Fruit fly (Drosophila melanogaster) whole organism, embryonic: ENCODE results near the gene Targ1.

Experiments used
- Adf1 ChIP-seq: fragments of 200-800 bp; sonication (Bioruptor generic); IDR thresholded peaks from 2 replicates; pipeline ENCODE4 v1.3.6; 2022; ENCODE audit warnings: missing biosample characterization, missing genetic modification characterization
- CG1024 ChIP-seq: fragments of 200-800 bp; sonication (Bioruptor generic); IDR thresholded peaks from 2 replicates; pipeline ENCODE4 v1.3.6; 2022; ENCODE audit warnings: missing biosample characterization, missing genetic modification characterization
- CG12744 ChIP-seq: fragments of 200-800 bp; sonication (Bioruptor generic); optimal IDR thresholded peaks from 2 replicates; lab custom pipeline; 2016; ENCODE audit warnings: missing biosample characterization, missing genetic modification characterization
- CG13624 ChIP-seq: fragments of 200-800 bp; sonication (Bioruptor generic); optimal IDR thresholded peaks from 2 replicates; lab custom pipeline; 2016; ENCODE audit warnings: missing biosample characterization, missing genetic modification characterization
- CG15269 ChIP-seq: fragments of 200-800 bp; sonication (Bioruptor generic); optimal IDR thresholded peaks from 2 replicates; lab custom pipeline; 2018; ENCODE audit warnings: missing biosample characterization, mild to moderate bottlenecking, missing genetic modification characterization, moderate library complexity
- CG17829 ChIP-seq: fragments of 200-800 bp; optimal IDR thresholded peaks from 2 replicates; lab custom pipeline; 2019; ENCODE audit warnings: missing biosample characterization, mild to moderate bottlenecking, missing genetic modification characterization, moderate library complexity
- CG2202 ChIP-seq: fragments of 200-800 bp; sonication (Bioruptor generic); optimal IDR thresholded peaks from 2 replicates; lab custom pipeline; 2018; ENCODE audit warnings: missing biosample characterization, mild to moderate bottlenecking, missing genetic modification characterization
- CG2678 ChIP-seq: fragments of 200-800 bp; sonication (Bioruptor generic); optimal IDR thresholded peaks from 3 replicates; lab custom pipeline; 2019; ENCODE audit warnings: missing biosample characterization, mild to moderate bottlenecking, missing genetic modification characterization, moderate library complexity
- CG3163 ChIP-seq: fragments of 200-800 bp; sonication (Bioruptor generic); optimal IDR thresholded peaks from 3 replicates; lab custom pipeline; 2016; ENCODE audit warnings: missing biosample characterization, missing genetic modification characterization
- CG4707 ChIP-seq: fragments of 200-800 bp; sonication (Bioruptor generic); optimal IDR thresholded peaks from 2 replicates; lab custom pipeline; 2018; ENCODE audit warnings: missing biosample characterization, mild to moderate bottlenecking, missing genetic modification characterization, moderate library complexity
- CG6813 ChIP-seq: fragments of 200-800 bp; sonication (Bioruptor generic); optimal IDR thresholded peaks from 2 replicates; lab custom pipeline; 2017; ENCODE audit warnings: missing biosample characterization, missing genetic modification characterization, mild to moderate bottlenecking, moderate library complexity, missing genetic modification reagents
- CG7987 ChIP-seq: fragments of 200-800 bp; sonication (Bioruptor generic); optimal IDR thresholded peaks from 2 replicates; lab custom pipeline; 2018; ENCODE audit warnings: missing biosample characterization, mild to moderate bottlenecking, missing genetic modification characterization, moderate library complexity
- CG8924 ChIP-seq: fragments of 200-800 bp; optimal IDR thresholded peaks from 3 replicates; lab custom pipeline; 2019; ENCODE audit warnings: missing biosample characterization, mild to moderate bottlenecking, missing genetic modification characterization, moderate library complexity
- CG9609 ChIP-seq: fragments of 200-800 bp; sonication (Bioruptor generic); optimal IDR thresholded peaks from 3 replicates; lab custom pipeline; 2016; ENCODE audit warnings: missing biosample characterization, missing genetic modification characterization
- Camta ChIP-seq: fragments of 200-800 bp; sonication (Bioruptor generic); optimal IDR thresholded peaks from 2 replicates; lab custom pipeline; 2016; ENCODE audit warnings: missing biosample characterization, missing genetic modification characterization
- Dfd ChIP-seq, 2 experiments: fragments of >200 bp; optimal IDR thresholded peaks; 2 replicates each; lab custom pipeline; 2017; ENCODE audit warnings: missing biosample characterization in 2 of 2, missing genetic modification characterization in 2 of 2
- Fer1 ChIP-seq: fragments of 200-800 bp; sonication (Bioruptor generic); optimal IDR thresholded peaks from 2 replicates; lab custom pipeline; 2017; ENCODE audit warnings: missing biosample characterization, mild to moderate bottlenecking, missing genetic modification characterization
- Fer2 ChIP-seq: fragments of 200-800 bp; sonication (Bioruptor generic); optimal IDR thresholded peaks from 2 replicates; lab custom pipeline; 2018; ENCODE audit warnings: missing biosample characterization, mild to moderate bottlenecking, missing genetic modification characterization, moderate library complexity
- Lpt ChIP-seq: fragments of >200 bp; optimal IDR thresholded peaks from 2 replicates; lab custom pipeline; 2018; ENCODE audit warnings: missing biosample characterization, missing genetic modification characterization
- MTF-1 ChIP-seq: fragments of 200-800 bp; sonication (Bioruptor generic); optimal IDR thresholded peaks from 2 replicates; lab custom pipeline; 2018; ENCODE audit warnings: missing biosample characterization, mild to moderate bottlenecking, missing genetic modification characterization, borderline replicate concordance
- NC2α ChIP-seq: fragments of 200-800 bp; sonication (Bioruptor generic); optimal IDR thresholded peaks from 2 replicates; lab custom pipeline; 2016; ENCODE audit warnings: missing biosample characterization, missing genetic modification characterization
- NC2β ChIP-seq: fragments of 200-800 bp; sonication (Bioruptor generic); optimal IDR thresholded peaks from 2 replicates; lab custom pipeline; 2016; ENCODE audit warnings: missing biosample characterization, missing genetic modification characterization
- Neu2 ChIP-seq: fragments of 200-800 bp; sonication (Bioruptor generic); optimal IDR thresholded peaks from 3 replicates; lab custom pipeline; 2016; ENCODE audit warnings: missing biosample characterization, missing genetic modification characterization, borderline replicate concordance
- Nf-YA ChIP-seq: fragments of 200-800 bp; sonication (Bioruptor generic); IDR thresholded peaks from 2 replicates; pipeline ENCODE4 v1.3.6; 2022; ENCODE audit warnings: missing biosample characterization, missing genetic modification characterization
- Oaz ChIP-seq: fragments of 200-800 bp; sonication (Bioruptor generic); IDR thresholded peaks from 2 replicates; pipeline ENCODE4 v1.3.6; 2022; ENCODE audit warnings: missing biosample characterization, missing genetic modification characterization
- Pdp1 ChIP-seq, 2 experiments: fragments of 200-800 bp; sonication (Bioruptor generic); optimal IDR thresholded peaks; 3 replicates each; lab custom pipeline; 2016; ENCODE audit warnings: missing biosample characterization in 2 of 2, missing genetic modification characterization in 2 of 2, mild to moderate bottlenecking in 1 of 2, moderate library complexity in 1 of 2
- Sox100B ChIP-seq: fragments of 200-800 bp; sonication (Bioruptor generic); optimal IDR thresholded peaks from 3 replicates; lab custom pipeline; 2018; ENCODE audit warnings: missing biosample characterization, mild to moderate bottlenecking, missing genetic modification characterization
- bab2 ChIP-seq: fragments of 200-800 bp; sonication (Bioruptor generic); optimal IDR thresholded peaks from 2 replicates; lab custom pipeline; 2016; ENCODE audit warnings: missing biosample characterization, missing genetic modification characterization
- chn ChIP-seq: fragments of 200-800 bp; sonication (Bioruptor generic); optimal IDR thresholded peaks from 2 replicates; lab custom pipeline; 2016; ENCODE audit warnings: missing biosample characterization, missing genetic modification characterization
- croc ChIP-seq: fragments of 200-800 bp; sonication (Bioruptor generic); conservative IDR thresholded peaks from 3 replicates; pipeline ENCODE4 v1.3.6; 2022; ENCODE audit warnings: missing biosample characterization, missing genetic modification characterization
- dmrt99B ChIP-seq: fragments of 200-800 bp; sonication (Bioruptor generic); optimal IDR thresholded peaks from 2 replicates; lab custom pipeline; 2018; ENCODE audit warnings: missing biosample characterization, mild to moderate bottlenecking, missing genetic modification characterization, moderate library complexity
- en ChIP-seq: fragments of 200-800 bp; sonication (Bioruptor generic); optimal IDR thresholded peaks from 2 replicates; lab custom pipeline; 2016; ENCODE audit warnings: missing biosample characterization, missing genetic modification characterization
- gcm ChIP-seq: fragments of 200-800 bp; sonication (Bioruptor generic); optimal IDR thresholded peaks from 2 replicates; lab custom pipeline; 2019; ENCODE audit warnings: missing biosample characterization, mild to moderate bottlenecking, missing genetic modification characterization, moderate library complexity
- gro ChIP-seq: fragments of 200-800 bp; sonication (Bioruptor generic); optimal IDR thresholded peaks from 2 replicates; lab custom pipeline; 2016; ENCODE audit warnings: missing biosample characterization, missing genetic modification characterization
- kah ChIP-seq: fragments of 200-800 bp; sonication (Bioruptor generic); optimal IDR thresholded peaks from 2 replicates; lab custom pipeline; 2018; ENCODE audit warnings: missing biosample characterization, mild to moderate bottlenecking, missing genetic modification characterization
- lola ChIP-seq, 3 experiments: fragments of >200 bp in 2 of 3; fragments of 200-800 bp in 1 of 3; sonication (Bioruptor generic) in 1 of 3; optimal IDR thresholded peaks; 2 replicates each; lab custom pipeline; 2017 to 2019; ENCODE audit warnings: missing biosample characterization in 3 of 3, missing genetic modification characterization in 3 of 3, mild to moderate bottlenecking in 1 of 3, moderate library complexity in 1 of 3
- mirr ChIP-seq: fragments of 200-800 bp; sonication (Bioruptor generic); optimal IDR thresholded peaks from 3 replicates; lab custom pipeline; 2018; ENCODE audit warnings: missing biosample characterization, mild to moderate bottlenecking, missing genetic modification characterization
- nerfin-2 ChIP-seq: fragments of 200-800 bp; sonication (Bioruptor generic); IDR thresholded peaks from 2 replicates; pipeline ENCODE4 v1.3.6; 2022; ENCODE audit warnings: missing biosample characterization, missing genetic modification characterization; ENCODE audit not compliant: partially characterized antibody
- odd ChIP-seq: fragments of 200-800 bp; sonication (Bioruptor generic); optimal IDR thresholded peaks from 2 replicates; lab custom pipeline; 2017; ENCODE audit warnings: missing biosample characterization, mild to moderate bottlenecking, missing genetic modification characterization
- org-1 ChIP-seq: fragments of 200-800 bp; sonication (Bioruptor generic); optimal IDR thresholded peaks from 2 replicates; lab custom pipeline; 2017; ENCODE audit warnings: missing biosample characterization, missing genetic modification characterization
- pho ChIP-seq: fragments of 200-800 bp; sonication (Bioruptor generic); optimal IDR thresholded peaks from 2 replicates; lab custom pipeline; 2016; ENCODE audit warnings: missing biosample characterization, missing genetic modification characterization
- phol ChIP-seq: fragments of 200-800 bp; sonication (Bioruptor generic); optimal IDR thresholded peaks from 3 replicates; lab custom pipeline; 2018; ENCODE audit warnings: missing biosample characterization, mild to moderate bottlenecking, missing genetic modification characterization, moderate library complexity
- prd ChIP-seq, 3 experiments: fragments of >200 bp in 2 of 3; fragments of 200-800 bp in 1 of 3; sonication (Bioruptor generic) in 1 of 3; optimal IDR thresholded peaks in 2 of 3; IDR thresholded peaks in 1 of 3; 2 replicates in 2 of 3; 3 replicates in 1 of 3; pipeline versions ENCODE4 v1.3.6 to Lab custom; 2017 to 2022; ENCODE audit warnings: missing biosample characterization in 1 of 3, missing genetic modification characterization in 1 of 3
- rib ChIP-seq: fragments of 200-800 bp; sonication (Bioruptor generic); IDR thresholded peaks from 2 replicates; pipeline ENCODE4 v1.3.6; 2022; ENCODE audit warnings: missing biosample characterization, missing genetic modification characterization
- sd ChIP-seq: fragments of 200-800 bp; sonication (Bioruptor generic); optimal IDR thresholded peaks from 3 replicates; lab custom pipeline; 2018; ENCODE audit warnings: missing biosample characterization, mild to moderate bottlenecking, missing genetic modification characterization, moderate library complexity
- so ChIP-seq: fragments of 200-800 bp; sonication (Bioruptor generic); IDR thresholded peaks from 3 replicates; pipeline ENCODE4 v1.3.6; 2022; ENCODE audit warnings: missing biosample characterization, missing genetic modification characterization
- tap ChIP-seq: fragments of 200-800 bp; optimal IDR thresholded peaks from 3 replicates; lab custom pipeline; 2019; ENCODE audit warnings: missing biosample characterization, mild to moderate bottlenecking, missing genetic modification characterization, moderate library complexity
- tio ChIP-seq: fragments of 200-800 bp; sonication (Bioruptor generic); optimal IDR thresholded peaks from 2 replicates; lab custom pipeline; 2017; ENCODE audit warnings: missing biosample characterization, missing genetic modification characterization, inconsistent platforms
- zen2 ChIP-seq: fragments of 200-800 bp; sonication (Bioruptor generic); IDR thresholded peaks from 3 replicates; pipeline ENCODE4 v1.3.6; 2022; ENCODE audit warnings: missing biosample characterization, missing genetic modification characterization; ENCODE audit not compliant: partially characterized antibody

Gene Targ1

dm6 chr3L:21176935-21177581, 25.6 kb downstream of the Targ1 start (continued):
- TF ChIP-seq CG4707 (GFP tag; lab: Kevin White, UChicago): no peak
- TF ChIP-seq phol: peak; percentile 37
- peak; percentile 36 for TF ChIP-seq Camta (GFP tag; lab: Kevin White, UChicago)
- TF ChIP-seq CG9609 (GFP tag; lab: Kevin White, UChicago): no peak
- TF ChIP-seq lola (GFP tag; optimal IDR thresholded peaks at IDR 0.05; lab: Kevin White, UChicago): no peak
- TF ChIP-seq Sox100B (GFP tag; lab: Kevin White, UChicago): no peak
- no peak for TF ChIP-seq zen2
- no peak for TF ChIP-seq Lpt
- TF ChIP-seq Fer1 (GFP tag; lab: Kevin White, UChicago): peak; percentile 67
- TF ChIP-seq pho (GFP tag; lab: Kevin White, UChicago): peak; percentile 77
- no peak for TF ChIP-seq tap (tag; lab: Kevin White, UChicago)
- TF ChIP-seq dmrt99B (tag; lab: Kevin White, UChicago): no peak
- TF ChIP-seq CG12744: peak; percentile 55
- peak; percentile 32; the same call in 1 of the 2 replicates for TF ChIP-seq CG1024
- TF ChIP-seq bab2 (GFP tag; lab: Kevin White, UChicago): peak; percentile 49
- no peak for TF ChIP-seq CG17829 (tag; lab: Kevin White, UChicago)
- no peak for TF ChIP-seq MTF-1 (GFP tag; lab: Kevin White, UChicago)
- TF ChIP-seq Adf1 (GFP tag; lab: Robert Waterston, UW): peak; percentile 62
- TF ChIP-seq Fer2 (tag; lab: Kevin White, UChicago): peak; percentile 7
- no peak for TF ChIP-seq CG7987 (GFP tag; lab: Kevin White, UChicago)
- peak; percentile 67; the same call in 1 of the 3 replicates for TF ChIP-seq so (GFP tag; lab: Robert Waterston, UW)
- no peak for TF ChIP-seq nerfin-2 (GFP tag; lab: Robert Waterston, UW)
- no peak for TF ChIP-seq CG3163 (GFP tag; lab: Kevin White, UChicago)
- peak; percentile 81 for TF ChIP-seq CG15269 (tag; lab: Kevin White, UChicago)
- peak; percentile 3 for TF ChIP-seq odd (GFP tag; lab: Kevin White, UChicago)
- no peak for TF ChIP-seq croc
- no peak for TF ChIP-seq CG8924 (tag; lab: Kevin White, UChicago)
- TF ChIP-seq kah (GFP tag; lab: Kevin White, UChicago): no peak
- TF ChIP-seq sd (tag; lab: Kevin White, UChicago): peak; percentile 77
- no peak for TF ChIP-seq CG6813 (GFP tag; lab: Kevin White, UChicago)
- 0 out of 2 replicates have a peak, but pooled peaks have one; percentile 24 for TF ChIP-seq Oaz (GFP tag; lab: Robert Waterston, UW)
- no peak for TF ChIP-seq en (GFP tag; lab: Kevin White, UChicago)
- no peak for TF ChIP-seq Neu2 (GFP tag; lab: Kevin White, UChicago)
- TF ChIP-seq prd (optimal IDR thresholded peaks at IDR 0.05; lab: Kevin White, UChicago): no peak
- peak; percentile 81 for TF ChIP-seq prd (GFP tag; IDR thresholded peaks at IDR 0.05; lab: Robert Waterston, UW)
- TF ChIP-seq gro (GFP tag; lab: Kevin White, UChicago): peak; percentile 30
- TF ChIP-seq Dfd (GFP tag; optimal IDR thresholded peaks at IDR 0.05; lab: Kevin White, UChicago): no peak
- no peak for TF ChIP-seq gcm
- TF ChIP-seq org-1 (GFP tag; lab: Kevin White, UChicago): peak; percentile 32
- no peak for TF ChIP-seq chn
- peak; percentile 85; the same call in 1 of the 2 replicates for TF ChIP-seq rib (GFP tag; lab: Robert Waterston, UW)
- TF ChIP-seq mirr (GFP tag; lab: Kevin White, UChicago): no peak
- no peak for TF ChIP-seq NC2α (GFP tag; lab: Kevin White, UChicago)
- peak; percentile 81 for TF ChIP-seq CG2678 (tag; lab: Kevin White, UChicago)
- TF ChIP-seq CG13624 (GFP tag; lab: Kevin White, UChicago): peak; percentile 66
- TF ChIP-seq NC2β: no peak
- no peak for TF ChIP-seq CG2202 (tag; lab: Kevin White, UChicago)
- peak; percentile 62 for TF ChIP-seq tio
- peak; percentile 53 for TF ChIP-seq Nf-YA (GFP tag; lab: Robert Waterston, UW)
- TF ChIP-seq Pdp1 (GFP tag; optimal IDR thresholded peaks at IDR 0.05; lab: Kevin White, UChicago): peak; percentile 63 to 66
